Fruit fly (Drosophila melanogaster) whole organism, prepupa: Measurements from ENCODE around the gene Dnaaf6.
A peak's percentile ranks its signal among the peaks of the same experiment; 100 is the strongest.

Source experiments
- CG10631 ChIP-seq: fragments of 200-800 bp; sonication (Bioruptor generic); optimal IDR thresholded peaks from 2 replicates; lab custom pipeline; 2016; ENCODE audit warnings: missing biosample characterization, missing genetic modification characterization
- CG10669 ChIP-seq: fragments of 200-800 bp; sonication (Bioruptor generic); optimal IDR thresholded peaks from 3 replicates; lab custom pipeline; 2018; ENCODE audit warnings: missing biosample characterization, mild to moderate bottlenecking, missing genetic modification characterization, moderate library complexity
- CG11294 ChIP-seq: fragments of 200-800 bp; sonication (Bioruptor generic); IDR thresholded peaks from 2 replicates; pipeline ENCODE4 v1.3.6; 2022; ENCODE audit warnings: missing biosample characterization, missing genetic modification characterization
- CG11762 ChIP-seq: fragments of 200-800 bp; sonication (Bioruptor generic); optimal IDR thresholded peaks from 3 replicates; lab custom pipeline; 2016; ENCODE audit warnings: missing biosample characterization, missing genetic modification characterization; ENCODE audit not compliant: insufficient read depth
- CG1621 ChIP-seq: fragments of 200-800 bp; sonication (Bioruptor generic); optimal IDR thresholded peaks from 3 replicates; lab custom pipeline; 2018; ENCODE audit warnings: missing biosample characterization, mild to moderate bottlenecking, missing genetic modification characterization
- CG16779 ChIP-seq: fragments of 200-800 bp; sonication (Bioruptor generic); optimal IDR thresholded peaks from 3 replicates; lab custom pipeline; 2017; ENCODE audit warnings: missing biosample characterization, mild to moderate bottlenecking, missing genetic modification characterization
- CG3032 ChIP-seq: fragments of 200-800 bp; optimal IDR thresholded peaks from 2 replicates; lab custom pipeline; 2019; ENCODE audit warnings: missing biosample characterization, mild to moderate bottlenecking, missing genetic modification characterization, moderate library complexity
- CG31627 ChIP-seq: fragments of 200-800 bp; sonication (Bioruptor generic); optimal IDR thresholded peaks from 3 replicates; lab custom pipeline; 2016; ENCODE audit warnings: missing biosample characterization, missing genetic modification characterization
- CG32006 ChIP-seq: fragments of 200-800 bp; sonication (Bioruptor generic); optimal IDR thresholded peaks from 3 replicates; lab custom pipeline; 2017; ENCODE audit warnings: missing biosample characterization, mild to moderate bottlenecking, missing genetic modification characterization
- CG3919 ChIP-seq: fragments of 200-800 bp; sonication (Bioruptor generic); optimal IDR thresholded peaks from 3 replicates; lab custom pipeline; 2016; ENCODE audit warnings: missing biosample characterization, missing genetic modification characterization
- CG4318 ChIP-seq: fragments of 200-800 bp; sonication (Bioruptor generic); optimal IDR thresholded peaks from 3 replicates; lab custom pipeline; 2017; ENCODE audit warnings: missing biosample characterization, mild to moderate bottlenecking, missing genetic modification characterization
- CG6808 ChIP-seq: fragments of 200-800 bp; sonication (Bioruptor generic); optimal IDR thresholded peaks from 3 replicates; lab custom pipeline; 2017; ENCODE audit warnings: missing biosample characterization, missing genetic modification characterization, mild to moderate bottlenecking, moderate library complexity, missing genetic modification reagents
- CG6854 ChIP-seq: fragments of 200-800 bp; sonication (Bioruptor generic); optimal IDR thresholded peaks from 2 replicates; lab custom pipeline; 2017; ENCODE audit warnings: missing biosample characterization, mild to moderate bottlenecking, missing genetic modification characterization
- CG7368 ChIP-seq: fragments of 200-800 bp; sonication (Bioruptor generic); optimal IDR thresholded peaks from 3 replicates; lab custom pipeline; 2016; ENCODE audit warnings: missing biosample characterization, missing genetic modification characterization
- CG8119 ChIP-seq: fragments of 200-800 bp; sonication (Bioruptor generic); IDR thresholded peaks from 3 replicates; pipeline ENCODE4 v1.3.6; 2022; ENCODE audit warnings: missing biosample characterization, missing genetic modification characterization
- CG8319 ChIP-seq: fragments of 200-800 bp; sonication (Bioruptor generic); optimal IDR thresholded peaks from 3 replicates; lab custom pipeline; 2016; ENCODE audit warnings: missing biosample characterization, missing genetic modification characterization
- CG8632 ChIP-seq: fragments of 200-800 bp; sonication (Bioruptor generic); optimal IDR thresholded peaks from 3 replicates; lab custom pipeline; 2016; ENCODE audit warnings: missing biosample characterization, missing genetic modification characterization
- Eip78C ChIP-seq: fragments of 200-800 bp; sonication (Bioruptor generic); peaks from one replicate; lab custom pipeline; 2016; ENCODE audit warnings: missing biosample characterization, missing genetic modification characterization
- Eip93F ChIP-seq: fragments of 200-800 bp; sonication (Bioruptor generic); optimal IDR thresholded peaks from 2 replicates; lab custom pipeline; 2016; ENCODE audit warnings: missing biosample characterization, mild to moderate bottlenecking, missing genetic modification characterization
- Ets21C ChIP-seq: fragments of 200-800 bp; sonication (Bioruptor generic); optimal IDR thresholded peaks from 3 replicates; lab custom pipeline; 2016; ENCODE audit warnings: missing biosample characterization, missing genetic modification characterization
- Ets96B ChIP-seq: fragments of 200-800 bp; optimal IDR thresholded peaks from 2 replicates; lab custom pipeline; 2019; ENCODE audit warnings: missing biosample characterization, mild to moderate bottlenecking, missing genetic modification characterization, moderate library complexity
- Gug ChIP-seq: fragments of 200-800 bp; sonication (Bioruptor generic); IDR thresholded peaks from 2 replicates; pipeline ENCODE4 v1.3.6; 2022; ENCODE audit warnings: missing biosample characterization, missing genetic modification characterization
- Hr39 ChIP-seq: fragments of 200-800 bp; sonication (Bioruptor generic); optimal IDR thresholded peaks from 2 replicates; lab custom pipeline; 2016; ENCODE audit warnings: missing biosample characterization, missing genetic modification characterization
- Lpt ChIP-seq: fragments of 200-800 bp; sonication (Bioruptor generic); optimal IDR thresholded peaks from 3 replicates; lab custom pipeline; 2016; ENCODE audit warnings: missing biosample characterization, missing genetic modification characterization
- Met ChIP-seq: fragments of 200-800 bp; sonication (Bioruptor generic); optimal IDR thresholded peaks from 3 replicates; lab custom pipeline; 2016; ENCODE audit warnings: missing biosample characterization, missing genetic modification characterization
- OdsH ChIP-seq: fragments of 200-800 bp; sonication (Bioruptor generic); optimal IDR thresholded peaks from 3 replicates; lab custom pipeline; 2016; ENCODE audit warnings: missing biosample characterization, missing genetic modification characterization
- Sox102F ChIP-seq: fragments of 200-800 bp; sonication (Bioruptor generic); optimal IDR thresholded peaks from 2 replicates; lab custom pipeline; 2016; ENCODE audit warnings: missing biosample characterization, mild to moderate bottlenecking, missing genetic modification characterization
- Sox15 ChIP-seq: fragments of 200-800 bp; sonication (Bioruptor generic); optimal IDR thresholded peaks from 3 replicates; lab custom pipeline; 2016; ENCODE audit warnings: missing biosample characterization, missing genetic modification characterization
- achi ChIP-seq: fragments of 200-800 bp; sonication (Bioruptor generic); optimal IDR thresholded peaks from 3 replicates; lab custom pipeline; 2016; ENCODE audit warnings: missing biosample characterization, missing genetic modification characterization
- acj6 ChIP-seq: fragments of 200-800 bp; sonication (Bioruptor generic); optimal IDR thresholded peaks from 3 replicates; lab custom pipeline; 2016; ENCODE audit warnings: missing biosample characterization, missing genetic modification characterization
- dac ChIP-seq: fragments of 200-800 bp; sonication (Bioruptor generic); optimal IDR thresholded peaks from 2 replicates; lab custom pipeline; 2017; ENCODE audit warnings: missing biosample characterization, mild to moderate bottlenecking, missing genetic modification characterization
- eg ChIP-seq: fragments of 200-800 bp; sonication (Bioruptor generic); IDR thresholded peaks from 3 replicates; pipeline ENCODE4 v1.3.6; 2022; ENCODE audit warnings: missing biosample characterization, missing genetic modification characterization
- fd59A ChIP-seq: fragments of 200-800 bp; sonication (Bioruptor generic); optimal IDR thresholded peaks from 2 replicates; lab custom pipeline; 2017; ENCODE audit warnings: missing biosample characterization, mild to moderate bottlenecking, missing genetic modification characterization, missing genetic modification reagents
- fd85E ChIP-seq: fragments of 200-800 bp; sonication (Bioruptor generic); optimal IDR thresholded peaks from 3 replicates; lab custom pipeline; 2016; ENCODE audit warnings: missing biosample characterization, missing genetic modification characterization
- fkh ChIP-seq: fragments of 200-800 bp; sonication (Bioruptor generic); optimal IDR thresholded peaks from 3 replicates; lab custom pipeline; 2017; ENCODE audit warnings: missing biosample characterization, mild to moderate bottlenecking, missing genetic modification characterization, moderate library complexity
- pdm3 ChIP-seq: fragments of 200-800 bp; sonication (Bioruptor generic); optimal IDR thresholded peaks from 3 replicates; lab custom pipeline; 2016; ENCODE audit warnings: missing biosample characterization, missing genetic modification characterization
- spab ChIP-seq: fragments of 200-800 bp; sonication (Bioruptor generic); optimal IDR thresholded peaks from 2 replicates; lab custom pipeline; 2017; ENCODE audit warnings: missing biosample characterization, mild to moderate bottlenecking, missing genetic modification characterization, missing genetic modification reagents
- topi ChIP-seq: fragments of 200-800 bp; sonication (Bioruptor generic); optimal IDR thresholded peaks from 3 replicates; lab custom pipeline; 2016; ENCODE audit warnings: missing biosample characterization, missing genetic modification characterization

Gene Dnaaf6

dm6 chr3L:14652554-14652953 is 32.0 kb upstream of the Dnaaf6 start (continued):
- peak; percentile 81 for TF ChIP-seq Hr39 (GFP tag; lab: Kevin White, UChicago)
- peak; percentile 95 for TF ChIP-seq spab (GFP tag; lab: Kevin White, UChicago)
- TF ChIP-seq CG3919 = peak; percentile 94
- peak; percentile 97 for TF ChIP-seq Ets96B (tag; lab: Kevin White, UChicago)
- peak; percentile 54 for TF ChIP-seq CG11294 (GFP tag; lab: Robert Waterston, UW)
- peak; percentile 80 for TF ChIP-seq CG31627 (GFP tag; lab: Kevin White, UChicago)
- TF ChIP-seq OdsH (GFP tag; lab: Kevin White, UChicago) = peak; percentile 91
- TF ChIP-seq CG8632 (GFP tag; lab: Kevin White, UChicago) = peak; percentile 83
- peak; percentile 94 for TF ChIP-seq fd59A (GFP tag; lab: Kevin White, UChicago)
- TF ChIP-seq dac (GFP tag; lab: Kevin White, UChicago) = peak; percentile 36
- TF ChIP-seq pdm3 (GFP tag; lab: Kevin White, UChicago) = peak; percentile 91
- TF ChIP-seq CG3032 (tag; lab: Kevin White, UChicago) = peak; percentile 96
- peak; percentile 86 for TF ChIP-seq CG11762 (GFP tag; lab: Kevin White, UChicago)
- peak; percentile 41 for TF ChIP-seq fd85E (GFP tag; lab: Kevin White, UChicago)
- TF ChIP-seq CG4318 (GFP tag; lab: Kevin White, UChicago) = peak; percentile 80
- peak; percentile 89 for TF ChIP-seq Gug (GFP tag; lab: Robert Waterston, UW)
- peak; percentile 96 for TF ChIP-seq CG6808 (GFP tag; lab: Kevin White, UChicago)
- peak; percentile 93 for TF ChIP-seq CG10669 (GFP tag; lab: Kevin White, UChicago)
- peak; percentile 74 for TF ChIP-seq CG16779 (tag; lab: Kevin White, UChicago)
- TF ChIP-seq topi = peak; percentile 85
- peak; percentile 98 for TF ChIP-seq Eip78C (GFP tag; lab: Kevin White, UChicago)
- TF ChIP-seq eg = peak; percentile 86
- TF ChIP-seq fkh (GFP tag; lab: Kevin White, UChicago) = no peak
- peak; percentile 83 for TF ChIP-seq Sox102F (GFP tag; lab: Kevin White, UChicago)
- TF ChIP-seq CG1621 (tag; lab: Kevin White, UChicago) = peak; percentile 92
- TF ChIP-seq CG8319 (GFP tag; lab: Kevin White, UChicago) = peak; percentile 66
- TF ChIP-seq CG32006 (GFP tag; lab: Kevin White, UChicago) = peak; percentile 90
- TF ChIP-seq acj6 (GFP tag; lab: Kevin White, UChicago) = peak; percentile 92
- peak; percentile 93 for TF ChIP-seq Lpt
- TF ChIP-seq achi (GFP tag; lab: Kevin White, UChicago) = peak; percentile 93
- TF ChIP-seq Ets21C = peak; percentile 63
- peak; percentile 93 for TF ChIP-seq CG8119
- TF ChIP-seq Met (GFP tag; lab: Kevin White, UChicago) = peak; percentile 86
- peak; percentile 77 for TF ChIP-seq CG7368
- TF ChIP-seq Sox15 (GFP tag; lab: Kevin White, UChicago) = peak; percentile 52
- peak; percentile 7 for TF ChIP-seq Eip93F (GFP tag; lab: Kevin White, UChicago)
- TF ChIP-seq, all 60 proteins: peak for 58

- TF ChIP-seq CG8119 (no peak), Eip78C (GFP tag; lab: Kevin White, UChicago) (peak; percentile 7), Ets96B (tag; lab: Kevin White, UChicago) (no peak), Lpt (no peak), CG3919 (no peak), fkh (GFP tag; lab: Kevin White, UChicago) (no peak)
Measured at dm6 chr3L:14654737-14655136, 29.8 kb upstream of the Dnaaf6 start.

dm6 chr3L:14655178-14655577 is 29.4 kb upstream of the Dnaaf6 start:
- TF ChIP-seq CG6854 = no peak
- no peak for TF ChIP-seq CG10631 (GFP tag; lab: Kevin White, UChicago)
